Fruit fly (Drosophila melanogaster): ENCODE measurements around the gene CG32260.

The CG32260 gene

dm6 chr3L:4115107-4115506, 27.1 kb upstream of the CG32260 start:
- TF ChIP-seq CG8478 (optimal IDR thresholded peaks at IDR 0.05) (no peak), Dll (optimal IDR thresholded peaks at IDR 0.05) (no peak), psq (optimal IDR thresholded peaks at IDR 0.05) (no peak), pan (optimal IDR thresholded peaks at IDR 0.05) (no peak), EcR (GFP tag; optimal IDR thresholded peaks at IDR 0.05) (no peak), usp (GFP tag; optimal IDR thresholded peaks at IDR 0.05) (no peak)

dm6 chr3L:4115701-4116100, 26.5 kb upstream of the CG32260 start:
- TF ChIP-seq Dll (optimal IDR thresholded peaks at IDR 0.05) (no peak), pan (optimal IDR thresholded peaks at IDR 0.05) (no peak), usp (GFP tag; optimal IDR thresholded peaks at IDR 0.05) (no peak), CG8478 (optimal IDR thresholded peaks at IDR 0.05) (no peak)

- TF ChIP-seq Dll (optimal IDR thresholded peaks at IDR 0.05) (no peak), usp (GFP tag; optimal IDR thresholded peaks at IDR 0.05) (no peak), psq (optimal IDR thresholded peaks at IDR 0.05) (no peak), pan (optimal IDR thresholded peaks at IDR 0.05) (no peak), EcR (GFP tag; optimal IDR thresholded peaks at IDR 0.05) (no peak), CG8478 (optimal IDR thresholded peaks at IDR 0.05) (no peak)
Measured at dm6 chr3L:4116490-4117367, 25.4 kb upstream of the CG32260 start.

- TF ChIP-seq CG8478 (optimal IDR thresholded peaks at IDR 0.05) (no peak), psq (optimal IDR thresholded peaks at IDR 0.05) (no peak), pan (optimal IDR thresholded peaks at IDR 0.05) (no peak), EcR (GFP tag; optimal IDR thresholded peaks at IDR 0.05) (no peak), usp (GFP tag; optimal IDR thresholded peaks at IDR 0.05) (no peak), Dll (optimal IDR thresholded peaks at IDR 0.05) (no peak)
Measured at dm6 chr3L:4117493-4117892, 24.7 kb upstream of the CG32260 start.

dm6 chr3L:4118339-4118738, 23.8 kb upstream of the CG32260 start:
- TF ChIP-seq CG8478 (optimal IDR thresholded peaks at IDR 0.05) (no peak), psq (optimal IDR thresholded peaks at IDR 0.05) (no peak), EcR (GFP tag; optimal IDR thresholded peaks at IDR 0.05) (no peak), pan (optimal IDR thresholded peaks at IDR 0.05) (no peak), usp (GFP tag; optimal IDR thresholded peaks at IDR 0.05) (no peak), Dll (optimal IDR thresholded peaks at IDR 0.05) (no peak)

- TF ChIP-seq Dll (optimal IDR thresholded peaks at IDR 0.05), result no peak
- no peak for TF ChIP-seq CG8478 (optimal IDR thresholded peaks at IDR 0.05)
- TF ChIP-seq usp (GFP tag; optimal IDR thresholded peaks at IDR 0.05), result no peak
- no peak for TF ChIP-seq pan (optimal IDR thresholded peaks at IDR 0.05)
- no peak for TF ChIP-seq psq (optimal IDR thresholded peaks at IDR 0.05)
- TF ChIP-seq EcR (GFP tag; optimal IDR thresholded peaks at IDR 0.05), result no peak
Measured at dm6 chr3L:4119636-4120357, 22.4 kb upstream of the CG32260 start.

- TF ChIP-seq CG8478 (optimal IDR thresholded peaks at IDR 0.05), result no peak
- no peak for TF ChIP-seq psq (optimal IDR thresholded peaks at IDR 0.05)
- TF ChIP-seq pan (optimal IDR thresholded peaks at IDR 0.05), result no peak
- no peak for TF ChIP-seq Dll (optimal IDR thresholded peaks at IDR 0.05)
- TF ChIP-seq EcR (GFP tag; optimal IDR thresholded peaks at IDR 0.05), result no peak
- no peak for TF ChIP-seq usp (GFP tag; optimal IDR thresholded peaks at IDR 0.05)
Measured at dm6 chr3L:4120358-4121349, 21.5 kb upstream of the CG32260 start.

- TF ChIP-seq usp (GFP tag; optimal IDR thresholded peaks at IDR 0.05) (no peak), CG8478 (optimal IDR thresholded peaks at IDR 0.05) (no peak), psq (optimal IDR thresholded peaks at IDR 0.05) (no peak), EcR (GFP tag; optimal IDR thresholded peaks at IDR 0.05) (no peak), pan (optimal IDR thresholded peaks at IDR 0.05) (no peak), Dll (optimal IDR thresholded peaks at IDR 0.05) (no peak)
Measured at dm6 chr3L:4121589-4121988, 20.6 kb upstream of the CG32260 start.

- TF ChIP-seq usp (GFP tag; optimal IDR thresholded peaks at IDR 0.05) (no peak), CG8478 (optimal IDR thresholded peaks at IDR 0.05) (no peak), psq (optimal IDR thresholded peaks at IDR 0.05) (no peak), EcR (GFP tag; optimal IDR thresholded peaks at IDR 0.05) (no peak), Dll (optimal IDR thresholded peaks at IDR 0.05) (no peak), pan (optimal IDR thresholded peaks at IDR 0.05) (no peak)
Measured at dm6 chr3L:4122185-4122767, 19.9 kb upstream of the CG32260 start, which contains the start of gene Chd64. TSS of gene Chd64 (minus strand) at chr3L:4122388.

dm6 chr3L:4125709-4126108, 16.5 kb upstream of the CG32260 start:
- no peak for TF ChIP-seq pan (optimal IDR thresholded peaks at IDR 0.05)
- TF ChIP-seq psq (optimal IDR thresholded peaks at IDR 0.05), result no peak
- TF ChIP-seq CG8478 (optimal IDR thresholded peaks at IDR 0.05), result no peak
- TF ChIP-seq Dll (optimal IDR thresholded peaks at IDR 0.05), result no peak
- no peak for TF ChIP-seq usp (GFP tag; optimal IDR thresholded peaks at IDR 0.05)
- no peak for TF ChIP-seq EcR (GFP tag; optimal IDR thresholded peaks at IDR 0.05)

dm6 chr3L:4128579-4128978, 13.6 kb upstream of the CG32260 start:
- TF ChIP-seq usp (GFP tag; optimal IDR thresholded peaks at IDR 0.05) (no peak), pan (optimal IDR thresholded peaks at IDR 0.05) (no peak), EcR (GFP tag; optimal IDR thresholded peaks at IDR 0.05) (no peak), Dll (optimal IDR thresholded peaks at IDR 0.05) (no peak), psq (optimal IDR thresholded peaks at IDR 0.05) (no peak), CG8478 (optimal IDR thresholded peaks at IDR 0.05) (no peak)

All from whole organism.